Worm (Caenorhabditis elegans) whole organism, L1 larva: Measurements from ENCODE around the gene F12D9.2.

Experiments
- C04F5.9 ChIP-seq: sonication (generic microtip); optimal IDR thresholded peaks from 2 replicates; lab custom pipeline; 2016; ENCODE audit warnings: missing genetic modification characterization, missing compliant biosample characterization
- C34B4.2 ChIP-seq: sonication (generic microtip); optimal IDR thresholded peaks from 2 replicates; lab custom pipeline; 2017; ENCODE audit warnings: mild to moderate bottlenecking, missing genetic modification characterization, missing compliant biosample characterization
- ceh-63 ChIP-seq: fragments of 200-800 bp; sonication (Bioruptor generic); optimal IDR thresholded peaks from 2 replicates; lab custom pipeline; 2018; ENCODE audit warnings: mild to moderate bottlenecking, missing genetic modification characterization, missing compliant biosample characterization
- ceh-88 ChIP-seq: fragments of 200-800 bp; sonication (Bioruptor generic); IDR thresholded peaks from 2 replicates; pipeline ENCODE4 v1.3.6; 2022; ENCODE audit warnings: missing genetic modification characterization, missing compliant biosample characterization
- ceh-90 ChIP-seq: sonication (generic microtip); optimal IDR thresholded peaks from 2 replicates; lab custom pipeline; 2016; ENCODE audit warnings: missing genetic modification characterization, missing compliant biosample characterization
- dsc-1 ChIP-seq: sonication (generic microtip); optimal IDR thresholded peaks from 2 replicates; lab custom pipeline; 2016; ENCODE audit warnings: mild to moderate bottlenecking, missing genetic modification characterization, missing compliant biosample characterization
- efl-1 ChIP-seq, 4 experiments: fragments of 150-350 bp; optimal IDR thresholded peaks in 3 of 4; peaks in 1 of 4; 1 replicate in 1 of 4; 2 replicates in 3 of 4; lab custom pipeline; 2014; ENCODE audit warnings: missing biosample characterization in 2 of 4, missing genetic modification characterization in 2 of 4, missing genetic modification reagents in 2 of 4
- efl-3 ChIP-seq: fragments of 200-800 bp; sonication (Bioruptor generic); optimal IDR thresholded peaks from 2 replicates; lab custom pipeline; 2018; ENCODE audit warnings: mild to moderate bottlenecking, missing genetic modification characterization, missing compliant biosample characterization
- egl-27 ChIP-seq, 2 experiments: fragments of 150-350 bp in 1 of 2; sonication (generic microtip); optimal IDR thresholded peaks; 3 replicates each; lab custom pipeline; 2017 to 2018; ENCODE audit warnings: missing biosample characterization in 2 of 2, missing genetic modification characterization in 2 of 2, missing genetic modification reagents in 2 of 2
- elt-3 ChIP-seq, 6 experiments: fragments of 150-350 bp in 1 of 6; sonication (generic microtip); optimal IDR thresholded peaks; 2 replicates each; lab custom pipeline; 2017 to 2018; ENCODE audit warnings: missing biosample characterization in 6 of 6, missing genetic modification characterization in 6 of 6, inconsistent platforms in 1 of 6
- fkh-10 ChIP-seq: sonication (generic microtip); optimal IDR thresholded peaks from 2 replicates; lab custom pipeline; 2017; ENCODE audit warnings: missing biosample characterization, missing genetic modification reagents, missing genetic modification characterization
- fkh-8 ChIP-seq: sonication (generic microtip); optimal IDR thresholded peaks from 2 replicates; lab custom pipeline; 2016; ENCODE audit warnings: mild to moderate bottlenecking, missing genetic modification characterization, missing compliant biosample characterization
- hlh-4 ChIP-seq: sonication (generic microtip); optimal IDR thresholded peaks from 2 replicates; lab custom pipeline; 2016; ENCODE audit warnings: mild to moderate bottlenecking, missing genetic modification characterization, missing compliant biosample characterization
- jun-1 ChIP-seq: fragments of 150-350 bp; optimal IDR thresholded peaks from 2 replicates; lab custom pipeline; 2014; ENCODE audit warnings: missing biosample characterization, missing genetic modification reagents, missing genetic modification characterization
- lin-14 ChIP-seq: fragments of 200-800 bp; sonication (Bioruptor generic); optimal IDR thresholded peaks from 2 replicates; lab custom pipeline; 2018; ENCODE audit warnings: mild to moderate bottlenecking, missing genetic modification characterization, moderate library complexity, missing compliant biosample characterization
- lin-35 ChIP-seq, 2 experiments: fragments of 150-350 bp; optimal IDR thresholded peaks; 2 replicates each; lab custom pipeline; 2014; ENCODE audit warnings: missing biosample characterization in 2 of 2, missing genetic modification characterization in 2 of 2, missing genetic modification reagents in 2 of 2
- lsy-2 ChIP-seq, 2 experiments: fragments of 150-350 bp; optimal IDR thresholded peaks; 2 replicates each; lab custom pipeline; 2014; ENCODE audit warnings: missing biosample characterization in 2 of 2, missing genetic modification characterization in 2 of 2
- mep-1 ChIP-seq: fragments of 150-350 bp; optimal IDR thresholded peaks from 2 replicates; lab custom pipeline; 2014; ENCODE audit warnings: missing biosample characterization, missing genetic modification characterization
- nhr-12 ChIP-seq: sonication (generic microtip); optimal IDR thresholded peaks from 2 replicates; lab custom pipeline; 2017; ENCODE audit warnings: missing biosample characterization, missing genetic modification characterization
- nhr-237 ChIP-seq: fragments of 150-350 bp; optimal IDR thresholded peaks from 2 replicates; lab custom pipeline; 2014; ENCODE audit warnings: missing biosample characterization, missing genetic modification characterization
- pax-3 ChIP-seq: fragments of 200-800 bp; sonication (Bioruptor generic); optimal IDR thresholded peaks from 2 replicates; lab custom pipeline; 2018; ENCODE audit warnings: mild to moderate bottlenecking, missing genetic modification characterization, moderate library complexity, missing compliant biosample characterization
- sox-4 ChIP-seq: sonication (generic microtip); optimal IDR thresholded peaks from 2 replicates; lab custom pipeline; 2016; ENCODE audit warnings: missing genetic modification characterization, missing compliant biosample characterization
- sup-37 ChIP-seq: fragments of 200-800 bp; sonication (Bioruptor generic); optimal IDR thresholded peaks from 2 replicates; lab custom pipeline; 2018; ENCODE audit warnings: mild to moderate bottlenecking, missing genetic modification characterization, missing compliant biosample characterization
- vab-15 ChIP-seq: sonication (generic microtip); optimal IDR thresholded peaks from 2 replicates; lab custom pipeline; 2017; ENCODE audit warnings: missing genotype, mild to moderate bottlenecking, missing genetic modification characterization, missing compliant biosample characterization
- zag-1 ChIP-seq: fragments of 150-350 bp; optimal IDR thresholded peaks from 2 replicates; lab custom pipeline; 2014; ENCODE audit warnings: missing biosample characterization, missing genetic modification characterization

The F12D9.2 gene

DNA sequence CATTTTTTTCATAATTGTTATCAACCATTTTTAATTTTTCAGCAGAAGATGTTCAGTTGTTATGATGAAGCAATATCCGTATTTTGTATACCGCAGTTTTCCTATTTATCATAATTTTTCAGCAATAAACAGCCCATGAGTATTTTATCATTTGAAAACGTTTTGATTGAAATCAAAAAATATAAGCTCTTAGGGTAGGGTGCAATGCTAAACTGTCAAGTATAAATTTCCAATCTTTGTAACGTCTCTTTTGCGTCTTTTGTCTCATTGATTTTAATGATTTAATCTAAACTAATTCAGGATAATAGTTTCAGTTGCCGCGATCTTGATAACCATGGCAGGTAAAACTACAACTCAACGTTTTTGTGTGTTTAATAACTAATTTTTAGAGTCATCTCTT lies 45.7 kb downstream of the F12D9.2 start, which contains the start of gene F18E9.1:
Gene F18E9.1, plus strand, starts transcription at position 301 of the 400 bp plus-strand sequence.
- TF ChIP-seq C34B4.2 (tag; lab: Kevin White, UChicago) = no peak
- TF ChIP-seq elt-3 (tag; optimal IDR thresholded peaks at IDR 0.05; lab: Kevin White, UChicago) = no peak
- TF ChIP-seq C04F5.9 (tag; lab: Kevin White, UChicago) = no peak
- TF ChIP-seq ceh-88 (GFP tag; lab: Robert Waterston, UW) = no peak
- no peak for TF ChIP-seq nhr-237 (tag; lab: Kevin White, UChicago)
- no peak for TF ChIP-seq lin-35 (GFP tag; optimal IDR thresholded peaks at IDR 0.05; lab: Kevin White, UChicago)
- no peak for TF ChIP-seq mep-1
- no peak for TF ChIP-seq zag-1 (tag; lab: Kevin White, UChicago)

DNA sequence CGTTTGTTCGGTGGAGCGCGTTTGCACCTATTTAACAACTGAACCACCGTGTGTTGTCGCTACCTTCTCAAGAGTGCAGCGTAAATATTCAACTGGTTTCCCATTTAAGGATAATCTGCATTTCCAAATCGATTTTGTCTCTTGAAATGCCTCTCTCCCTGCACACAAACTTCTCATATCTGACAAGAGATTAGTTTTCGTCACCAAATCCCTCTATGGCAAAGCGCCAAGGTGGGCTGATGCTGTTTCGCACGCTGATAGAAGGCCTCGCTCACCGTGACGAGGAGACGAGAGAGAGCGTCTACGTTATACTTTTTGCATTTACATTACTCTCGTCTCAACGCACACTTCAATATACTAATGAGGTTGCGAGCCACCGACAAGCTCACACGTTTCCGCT lies 47.2 kb downstream of the F12D9.2 start:
- TF ChIP-seq sox-4 (tag; lab: Kevin White, UChicago) (peak; percentile 17), fkh-8 (tag; lab: Kevin White, UChicago) (peak; percentile 51), lin-14 (peak; percentile 11), pax-3 (tag; lab: Kevin White, UChicago) (peak; percentile 8), dsc-1 (tag; lab: Kevin White, UChicago) (peak; percentile 74), hlh-4 (no peak)
- TF ChIP-seq, all 84 proteins: peak for 5

DNA sequence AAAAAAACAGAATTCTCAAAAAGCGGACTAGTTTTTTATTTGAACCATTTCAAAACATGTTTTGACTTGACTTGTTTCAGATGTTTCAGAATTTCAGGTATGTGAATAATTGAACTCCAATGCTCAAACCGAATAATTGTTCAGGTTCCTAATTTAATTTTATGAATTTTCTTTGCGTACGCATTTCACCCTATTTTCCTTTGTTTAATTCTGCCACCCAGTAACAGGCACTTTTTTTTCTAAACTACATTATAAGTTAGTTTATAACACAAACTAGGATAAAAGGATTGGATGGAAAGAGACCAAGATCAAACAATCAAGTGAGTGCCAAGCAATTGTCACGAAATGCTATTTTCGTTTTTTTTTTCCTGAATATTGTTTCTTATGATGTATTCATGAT lies 48.4 kb downstream of the F12D9.2 start:
- TF ChIP-seq ceh-88 (GFP tag; lab: Robert Waterston, UW) (no peak), efl-1 (optimal IDR thresholded peaks at IDR 0.05; lab: Kevin White, UChicago) (no peak), efl-1 (GFP tag; optimal IDR thresholded peaks at IDR 0.05 in 1 of 2; lab: Kevin White, UChicago) (peak in 1 of 2 experiments; percentile 17)
- TF ChIP-seq, all 84 proteins: peak for 1

DNA sequence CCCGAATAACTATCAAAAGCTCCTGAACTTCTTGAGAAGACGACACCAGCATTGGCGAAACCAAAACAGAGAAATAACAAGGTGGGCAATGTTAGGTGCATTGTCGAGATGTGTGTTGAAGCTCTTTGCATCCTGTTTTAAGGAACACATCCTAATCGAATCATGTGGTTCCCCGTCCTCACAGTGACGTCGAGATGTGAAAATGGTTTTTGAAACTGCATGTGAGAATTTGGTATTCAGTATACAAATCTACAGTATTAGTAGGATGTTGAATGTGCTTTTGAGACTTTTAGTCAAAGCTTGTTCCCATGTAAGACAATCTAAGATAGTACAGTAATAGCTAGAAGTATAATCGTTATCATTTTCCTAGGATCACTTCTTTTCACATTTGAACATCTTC lies 49.2 kb downstream of the F12D9.2 start, which contains the start of gene F18E9.7:
Gene F18E9.7, minus strand, starts transcription at position 101 of the 400 bp plus-strand sequence.
- TF ChIP-seq egl-27 (tag; optimal IDR thresholded peaks at IDR 0.05; lab: Kevin White, UChicago) = no peak
- TF ChIP-seq jun-1 (tag; lab: Kevin White, UChicago) = no peak
- TF ChIP-seq C34B4.2 (tag; lab: Kevin White, UChicago) = no peak
- TF ChIP-seq ceh-63 = no peak
- no peak for TF ChIP-seq vab-15 (tag; lab: Kevin White, UChicago)
- no peak for TF ChIP-seq ceh-90 (tag; lab: Kevin White, UChicago)
- no peak for TF ChIP-seq lsy-2 (tag; optimal IDR thresholded peaks at IDR 0.05; lab: Kevin White, UChicago)
- no peak for TF ChIP-seq pax-3 (tag; lab: Kevin White, UChicago)
- TF ChIP-seq efl-3 = no peak
- TF ChIP-seq fkh-10 = no peak
- TF ChIP-seq sup-37 (GFP tag; lab: Kevin White, UChicago) = no peak
- no peak for TF ChIP-seq nhr-12 (tag; lab: Kevin White, UChicago)
- no peak for TF ChIP-seq sox-4 (tag; lab: Kevin White, UChicago)
